Worm (Caenorhabditis elegans) whole organism, L1 larva: ENCODE measurements around the gene hum-6.

Experiments
- C34B4.2 ChIP-seq: sonication (generic microtip); optimal IDR thresholded peaks from 2 replicates; lab custom pipeline; 2017; ENCODE audit warnings: mild to moderate bottlenecking, missing genetic modification characterization, missing compliant biosample characterization
- F16B12.6 ChIP-seq: fragments of 150-350 bp; optimal IDR thresholded peaks from 2 replicates; lab custom pipeline; 2014; ENCODE audit warnings: missing biosample characterization, missing genetic modification characterization
- aha-1 ChIP-seq: fragments of 150-350 bp; optimal IDR thresholded peaks from 2 replicates; lab custom pipeline; 2014; ENCODE audit warnings: missing biosample characterization, missing genetic modification characterization
- aly-2 ChIP-seq: fragments of 150-350 bp; optimal IDR thresholded peaks from 2 replicates; lab custom pipeline; 2014; ENCODE audit warnings: missing biosample characterization, missing genetic modification characterization
- ceh-63 ChIP-seq: fragments of 200-800 bp; sonication (Bioruptor generic); optimal IDR thresholded peaks from 2 replicates; lab custom pipeline; 2018; ENCODE audit warnings: mild to moderate bottlenecking, missing genetic modification characterization, missing compliant biosample characterization
- ceh-82 ChIP-seq, 3 experiments: fragments of 150-350 bp in 1 of 3; sonication (generic microtip) in 2 of 3; optimal IDR thresholded peaks; 2 replicates each; lab custom pipeline; 2014 to 2017; ENCODE audit warnings: missing biosample characterization in 3 of 3, missing genetic modification characterization in 3 of 3
- dsc-1 ChIP-seq: sonication (generic microtip); optimal IDR thresholded peaks from 2 replicates; lab custom pipeline; 2016; ENCODE audit warnings: mild to moderate bottlenecking, missing genetic modification characterization, missing compliant biosample characterization
- efl-1 ChIP-seq, 4 experiments: fragments of 150-350 bp; optimal IDR thresholded peaks in 3 of 4; peaks in 1 of 4; 1 replicate in 1 of 4; 2 replicates in 3 of 4; lab custom pipeline; 2014; ENCODE audit warnings: missing biosample characterization in 2 of 4, missing genetic modification characterization in 2 of 4, missing genetic modification reagents in 2 of 4
- efl-3 ChIP-seq: fragments of 200-800 bp; sonication (Bioruptor generic); optimal IDR thresholded peaks from 2 replicates; lab custom pipeline; 2018; ENCODE audit warnings: mild to moderate bottlenecking, missing genetic modification characterization, missing compliant biosample characterization
- elt-2 ChIP-seq: sonication (generic microtip); optimal IDR thresholded peaks from 2 replicates; lab custom pipeline; 2016; ENCODE audit warnings: missing genetic modification characterization, mild to moderate bottlenecking, inconsistent platforms, missing compliant biosample characterization, missing genetic modification reagents
- ets-5 ChIP-seq: fragments of 200-800 bp; sonication (Bioruptor generic); IDR thresholded peaks from 2 replicates; pipeline ENCODE4 v1.3.6; 2022; ENCODE audit warnings: missing genetic modification characterization, missing compliant biosample characterization
- fkh-8 ChIP-seq: sonication (generic microtip); optimal IDR thresholded peaks from 2 replicates; lab custom pipeline; 2016; ENCODE audit warnings: mild to moderate bottlenecking, missing genetic modification characterization, missing compliant biosample characterization
- fos-1 ChIP-seq: fragments of 150-350 bp; optimal IDR thresholded peaks from 2 replicates; lab custom pipeline; 2014; ENCODE audit warnings: missing biosample characterization, missing genetic modification characterization
- grh-1 ChIP-seq: fragments of 200-800 bp; sonication (Bioruptor generic); IDR thresholded peaks from 2 replicates; pipeline ENCODE4 v1.3.6; 2022; ENCODE audit warnings: missing genetic modification reagents, missing genetic modification characterization, missing compliant biosample characterization
- hlh-4 ChIP-seq: sonication (generic microtip); optimal IDR thresholded peaks from 2 replicates; lab custom pipeline; 2016; ENCODE audit warnings: mild to moderate bottlenecking, missing genetic modification characterization, missing compliant biosample characterization
- irx-1 ChIP-seq: sonication (generic microtip); optimal IDR thresholded peaks from 2 replicates; lab custom pipeline; 2016; ENCODE audit warnings: missing genetic modification characterization, missing compliant biosample characterization
- lin-14 ChIP-seq: fragments of 200-800 bp; sonication (Bioruptor generic); optimal IDR thresholded peaks from 2 replicates; lab custom pipeline; 2018; ENCODE audit warnings: mild to moderate bottlenecking, missing genetic modification characterization, moderate library complexity, missing compliant biosample characterization
- lin-39 ChIP-seq: fragments of 150-350 bp; optimal IDR thresholded peaks from 2 replicates; lab custom pipeline; 2014; ENCODE audit warnings: missing biosample characterization, missing genetic modification reagents, missing genetic modification characterization
- lsy-2 ChIP-seq, 2 experiments: fragments of 150-350 bp; optimal IDR thresholded peaks; 2 replicates each; lab custom pipeline; 2014; ENCODE audit warnings: missing biosample characterization in 2 of 2, missing genetic modification characterization in 2 of 2
- mab-9 ChIP-seq: fragments of 200-800 bp; sonication (Bioruptor generic); IDR thresholded peaks from 2 replicates; pipeline ENCODE4 v1.3.6; 2022; ENCODE audit warnings: missing genetic modification reagents, missing genetic modification characterization, missing compliant biosample characterization
- nhr-19 ChIP-seq: fragments of 200-800 bp; sonication (Bioruptor generic); conservative IDR thresholded peaks from 2 replicates; pipeline ENCODE4 v1.3.6; 2022; ENCODE audit warnings: missing genetic modification characterization, missing compliant biosample characterization
- nhr-20 ChIP-seq: sonication (generic microtip); optimal IDR thresholded peaks from 2 replicates; lab custom pipeline; 2016; ENCODE audit warnings: mild to moderate bottlenecking, missing genetic modification characterization, missing compliant biosample characterization
- nhr-47 ChIP-seq: sonication (generic microtip); optimal IDR thresholded peaks from 2 replicates; lab custom pipeline; 2016; ENCODE audit warnings: mild to moderate bottlenecking, missing genetic modification characterization, moderate library complexity, missing compliant biosample characterization
- nhr-71 ChIP-seq: sonication (generic microtip); optimal IDR thresholded peaks from 2 replicates; lab custom pipeline; 2016; ENCODE audit warnings: mild to moderate bottlenecking, missing genetic modification characterization, moderate library complexity, missing compliant biosample characterization
- nhr-84 ChIP-seq: sonication (generic microtip); optimal IDR thresholded peaks from 2 replicates; lab custom pipeline; 2017; ENCODE audit warnings: missing biosample characterization, missing genetic modification characterization
- nhr-85 ChIP-seq: sonication (generic microtip); peaks from one replicate; lab custom pipeline; 2016; ENCODE audit warnings: missing genetic modification characterization, inconsistent platforms, missing compliant biosample characterization
- nhr-90 ChIP-seq: sonication (generic microtip); optimal IDR thresholded peaks from 2 replicates; lab custom pipeline; 2016; ENCODE audit warnings: mild to moderate bottlenecking, missing genetic modification characterization, missing compliant biosample characterization; ENCODE audit not compliant: poor library complexity
- pax-3 ChIP-seq: fragments of 200-800 bp; sonication (Bioruptor generic); optimal IDR thresholded peaks from 2 replicates; lab custom pipeline; 2018; ENCODE audit warnings: mild to moderate bottlenecking, missing genetic modification characterization, moderate library complexity, missing compliant biosample characterization
- rnt-1 ChIP-seq: sonication (generic microtip); optimal IDR thresholded peaks from 2 replicates; lab custom pipeline; 2016; ENCODE audit warnings: mild to moderate bottlenecking, missing genetic modification characterization, moderate library complexity, missing compliant biosample characterization
- snpc-4 ChIP-seq: fragments of 150-350 bp; optimal IDR thresholded peaks from 2 replicates; lab custom pipeline; 2014; ENCODE audit warnings: missing biosample characterization, missing genetic modification characterization
- snu-23 ChIP-seq: sonication (generic microtip); optimal IDR thresholded peaks from 2 replicates; lab custom pipeline; 2016; ENCODE audit warnings: missing genetic modification characterization, missing compliant biosample characterization
- sptf-1 ChIP-seq: fragments of 150-350 bp; optimal IDR thresholded peaks from 2 replicates; lab custom pipeline; 2014; ENCODE audit warnings: missing biosample characterization, missing genetic modification characterization
- swsn-7 ChIP-seq: sonication (generic microtip); optimal IDR thresholded peaks from 2 replicates; lab custom pipeline; 2016; ENCODE audit warnings: missing genetic modification characterization, missing compliant biosample characterization
- tbx-2 ChIP-seq: sonication (generic microtip); optimal IDR thresholded peaks from 2 replicates; lab custom pipeline; 2016; ENCODE audit warnings: missing genetic modification characterization, missing compliant biosample characterization
- unc-130 ChIP-seq: fragments of 150-350 bp; optimal IDR thresholded peaks from 2 replicates; lab custom pipeline; 2017; ENCODE audit warnings: missing biosample characterization, missing genetic modification characterization, inconsistent platforms
- vab-15 ChIP-seq: sonication (generic microtip); optimal IDR thresholded peaks from 2 replicates; lab custom pipeline; 2017; ENCODE audit warnings: missing genotype, mild to moderate bottlenecking, missing genetic modification characterization, missing compliant biosample characterization
- zag-1 ChIP-seq: fragments of 150-350 bp; optimal IDR thresholded peaks from 2 replicates; lab custom pipeline; 2014; ENCODE audit warnings: missing biosample characterization, missing genetic modification characterization
- zip-4 ChIP-seq: fragments of 200-800 bp; sonication (Bioruptor generic); optimal IDR thresholded peaks from 2 replicates; lab custom pipeline; 2018; ENCODE audit warnings: mild to moderate bottlenecking, missing genetic modification characterization, moderate library complexity, missing compliant biosample characterization
- ztf-11 ChIP-seq, 2 experiments: sonication (generic microtip); optimal IDR thresholded peaks; 2 replicates each; lab custom pipeline; 2016 to 2017; ENCODE audit warnings: missing genetic modification characterization in 2 of 2, missing biosample characterization in 1 of 2, missing compliant biosample characterization in 1 of 2
- ztf-4 ChIP-seq: fragments of 150-350 bp; optimal IDR thresholded peaks from 2 replicates; lab custom pipeline; 2014; ENCODE audit warnings: missing biosample characterization, missing genetic modification characterization

hum-6 gene

DNA sequence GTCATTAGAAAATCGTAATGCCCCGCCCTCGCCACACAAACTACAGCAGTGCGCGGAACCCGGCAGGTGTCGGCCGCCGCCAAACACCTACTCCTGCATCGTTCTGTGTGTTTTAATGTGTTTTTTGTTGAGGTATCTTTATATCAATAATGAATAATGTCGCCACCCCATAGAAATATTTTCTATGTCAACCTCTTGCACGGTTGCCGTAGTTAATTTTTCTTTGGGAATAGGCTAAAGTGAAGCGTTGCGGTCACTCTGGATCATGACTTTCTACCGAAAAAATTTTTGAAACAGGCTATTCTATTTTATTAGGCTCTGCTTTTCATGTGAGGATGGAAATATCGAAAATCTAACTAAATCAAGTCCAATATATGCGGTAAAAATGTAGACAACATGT, 26.0 kb downstream of the hum-6 start:
- TF ChIP-seq tbx-2 (tag; lab: Kevin White, UChicago) (peak; percentile 11), zip-4 (no peak), sptf-1 (tag; lab: Kevin White, UChicago) (no peak), efl-1 (optimal IDR thresholded peaks at IDR 0.05; lab: Kevin White, UChicago) (no peak), efl-1 (GFP tag; optimal IDR thresholded peaks at IDR 0.05 in 1 of 2; lab: Kevin White, UChicago) (peak in 1 of 2 experiments; percentile 80), snu-23 (GFP tag; lab: Kevin White, UChicago) (peak; percentile 62), elt-2 (peak; percentile 44), mab-9 (GFP tag; lab: Robert Waterston, UW) (no peak), lin-14 (GFP tag; lab: Kevin White, UChicago) (peak; percentile 59), ceh-82 (tag; optimal IDR thresholded peaks at IDR 0.05; lab: Kevin White, UChicago) (no peak), ztf-11 (tag; optimal IDR thresholded peaks at IDR 0.05; lab: Kevin White, UChicago) (peak in 1 of 2 experiments; percentile 40), swsn-7 (tag; lab: Kevin White, UChicago) (peak; percentile 48), ztf-4 (no peak), lin-39 (tag; lab: Kevin White, UChicago) (peak; percentile 27), irx-1 (peak; percentile 10), lsy-2 (tag; optimal IDR thresholded peaks at IDR 0.05; lab: Kevin White, UChicago) (peak in 1 of 2 experiments; percentile 34), fkh-8 (tag; lab: Kevin White, UChicago) (no peak), rnt-1 (tag; lab: Kevin White, UChicago) (peak; percentile 51), nhr-20 (tag; lab: Kevin White, UChicago) (peak; percentile 55), nhr-47 (tag; lab: Kevin White, UChicago) (peak; percentile 67), nhr-19 (GFP tag; lab: Robert Waterston, UW) (peak; percentile 75), nhr-90 (peak; percentile 77), nhr-85 (tag; lab: Kevin White, UChicago) (peak; percentile 74), nhr-71 (peak; percentile 79), grh-1 (GFP tag; lab: Robert Waterston, UW) (0 out of 2 replicates have a peak, but pooled peaks have one; percentile 22), snpc-4 (peak; percentile 98)

ce11 chrX:2330494-2330893, 27.6 kb downstream of the hum-6 start:
- peak; percentile 35 for TF ChIP-seq lin-14 (GFP tag; lab: Kevin White, UChicago)
- TF ChIP-seq pax-3 (tag; lab: Kevin White, UChicago): no peak
- no peak for TF ChIP-seq dsc-1 (tag; lab: Kevin White, UChicago)

- no peak for TF ChIP-seq zip-4
- no peak for TF ChIP-seq fos-1 (tag; lab: Kevin White, UChicago)
- TF ChIP-seq swsn-7 (tag; lab: Kevin White, UChicago): no peak
- no peak for TF ChIP-seq nhr-19 (GFP tag; lab: Robert Waterston, UW)
- no peak for TF ChIP-seq F16B12.6 (tag; lab: Kevin White, UChicago)
These were observed 32.5 kb downstream of the hum-6 start, which contains the start of gene T01B6.1 for ce11 chrX:2335384-2335783. Gene T01B6.1 (plus strand): TSS chrX:2335684.

DNA sequence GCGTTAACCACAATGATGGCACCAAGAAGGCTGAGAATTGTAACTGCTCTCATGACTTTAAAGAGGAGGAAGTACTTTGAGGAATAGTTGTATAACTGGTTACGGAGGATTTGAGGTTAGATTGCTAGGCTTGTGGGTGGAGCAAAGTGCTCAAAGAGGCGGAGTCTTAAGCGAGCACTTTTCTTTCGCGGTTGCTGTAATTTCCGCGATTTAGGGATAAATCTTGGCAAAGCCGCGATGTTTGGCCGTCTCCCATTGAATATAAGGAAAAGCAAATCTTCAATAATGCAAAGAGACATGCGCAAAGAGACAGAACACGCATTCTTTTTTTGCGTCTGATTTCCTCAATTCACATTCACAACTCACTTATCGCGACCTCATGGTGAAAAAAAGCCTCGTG, 35.3 kb downstream of the hum-6 start, which contains the start of gene nlp-45:
Gene nlp-45 (minus strand): TSS at position 101 of the 400 bp plus-strand sequence.
- no peak for TF ChIP-seq unc-130 (tag; lab: Kevin White, UChicago)
- TF ChIP-seq ceh-63 (GFP tag; lab: Kevin White, UChicago): no peak

- TF ChIP-seq ceh-82 (tag; optimal IDR thresholded peaks at IDR 0.05; lab: Kevin White, UChicago) (no peak), lin-14 (GFP tag; lab: Kevin White, UChicago) (no peak), nhr-84 (tag; lab: Kevin White, UChicago) (no peak), hlh-4 (tag; lab: Kevin White, UChicago) (no peak), aha-1 (tag; lab: Kevin White, UChicago) (no peak), aly-2 (no peak), vab-15 (tag; lab: Kevin White, UChicago) (no peak), efl-3 (GFP tag; lab: Kevin White, UChicago) (no peak), zag-1 (tag; lab: Kevin White, UChicago) (no peak), ztf-4 (no peak), ets-5 (no peak), C34B4.2 (no peak)
These were observed 39.1 kb downstream of the hum-6 start, which contains the start of gene nlp-22 for ce11 chrX:2341989-2342388. Gene nlp-22 (minus strand): TSS chrX:2342089.
